Fruit fly (Drosophila melanogaster) whole organism, embryonic: ENCODE measurements around the gene CG42525.

Source experiments
- Adf1 ChIP-seq: fragments of 200-800 bp; sonication (Bioruptor generic); IDR thresholded peaks from 2 replicates; pipeline ENCODE4 v1.3.6; 2022; ENCODE audit warnings: missing biosample characterization, missing genetic modification characterization
- Bgb ChIP-seq: fragments of 200-800 bp; sonication (Bioruptor generic); IDR thresholded peaks from 2 replicates; pipeline ENCODE4 v1.3.6; 2022; ENCODE audit warnings: missing biosample characterization, missing genetic modification characterization; ENCODE audit not compliant: partially characterized antibody
- Blimp-1 ChIP-seq: fragments of 200-800 bp; sonication (Bioruptor generic); optimal IDR thresholded peaks from 3 replicates; lab custom pipeline; 2018; ENCODE audit warnings: missing biosample characterization, missing genetic modification characterization, mild to moderate bottlenecking, moderate library complexity, missing genetic modification reagents
- CG10543 ChIP-seq: fragments of 200-800 bp; sonication (Bioruptor generic); optimal IDR thresholded peaks from 3 replicates; lab custom pipeline; 2017; ENCODE audit warnings: missing biosample characterization, mild to moderate bottlenecking, missing genetic modification characterization, moderate library complexity
- CG11085 ChIP-seq: fragments of 200-800 bp; sonication (Bioruptor generic); IDR thresholded peaks from 2 replicates; pipeline ENCODE4 v1.3.6; 2022; ENCODE audit warnings: missing biosample characterization, missing genetic modification characterization
- CG11696 ChIP-seq: fragments of 200-800 bp; sonication (Bioruptor generic); IDR thresholded peaks from 2 replicates; pipeline ENCODE4 v1.3.6; 2022; ENCODE audit warnings: missing biosample characterization, missing genetic modification characterization
- CG12219 ChIP-seq: fragments of 200-800 bp; sonication (Bioruptor generic); optimal IDR thresholded peaks from 3 replicates; lab custom pipeline; 2018; ENCODE audit warnings: missing biosample characterization, mild to moderate bottlenecking, missing genetic modification characterization
- CG12236 ChIP-seq: fragments of 200-800 bp; sonication (Bioruptor generic); optimal IDR thresholded peaks from 2 replicates; lab custom pipeline; 2016; ENCODE audit warnings: missing biosample characterization, missing genetic modification characterization
- CG13296 ChIP-seq: fragments of 200-800 bp; sonication (Bioruptor generic); optimal IDR thresholded peaks from 3 replicates; lab custom pipeline; 2018; ENCODE audit warnings: missing biosample characterization, mild to moderate bottlenecking, missing genetic modification characterization
- CG15479 ChIP-seq: fragments of 200-800 bp; sonication (Bioruptor generic); optimal IDR thresholded peaks from 3 replicates; lab custom pipeline; 2019; ENCODE audit warnings: missing biosample characterization, mild to moderate bottlenecking, missing genetic modification characterization, moderate library complexity
- CG15696 ChIP-seq: fragments of 200-800 bp; sonication (Bioruptor generic); optimal IDR thresholded peaks from 2 replicates; lab custom pipeline; 2019; ENCODE audit warnings: missing biosample characterization, mild to moderate bottlenecking, missing genetic modification characterization, moderate library complexity
- CG17186 ChIP-seq: fragments of 200-800 bp; sonication (Bioruptor generic); optimal IDR thresholded peaks from 3 replicates; lab custom pipeline; 2017; ENCODE audit warnings: missing biosample characterization, missing genetic modification reagents, missing genetic modification characterization
- CG17359 ChIP-seq: fragments of 200-800 bp; sonication (Bioruptor generic); optimal IDR thresholded peaks from 3 replicates; lab custom pipeline; 2018; ENCODE audit warnings: missing biosample characterization, mild to moderate bottlenecking, missing genetic modification characterization, moderate library complexity
- CG17568 ChIP-seq: fragments of 200-800 bp; sonication (Bioruptor generic); optimal IDR thresholded peaks from 2 replicates; lab custom pipeline; 2018; ENCODE audit warnings: missing biosample characterization, mild to moderate bottlenecking, missing genetic modification characterization, moderate library complexity
- CG18619 ChIP-seq: fragments of 200-800 bp; sonication (Bioruptor generic); optimal IDR thresholded peaks from 3 replicates; lab custom pipeline; 2017; ENCODE audit warnings: missing biosample characterization, mild to moderate bottlenecking, missing genetic modification characterization
- CG2129 ChIP-seq: fragments of 200-800 bp; sonication (Bioruptor generic); IDR thresholded peaks from 2 replicates; pipeline ENCODE4 v1.3.6; 2022; ENCODE audit warnings: missing biosample characterization, missing genetic modification characterization; ENCODE audit not compliant: partially characterized antibody
- CG31441 ChIP-seq: fragments of 200-800 bp; sonication (Bioruptor generic); IDR thresholded peaks from 2 replicates; pipeline ENCODE4 v1.3.6; 2022; ENCODE audit warnings: missing biosample characterization, missing genetic modification characterization
- CG4360 ChIP-seq: fragments of 200-800 bp; sonication (Bioruptor generic); IDR thresholded peaks from 2 replicates; pipeline ENCODE4 v1.3.6; 2022; ENCODE audit warnings: missing biosample characterization, missing genetic modification characterization
- CG5245 ChIP-seq: fragments of 200-800 bp; sonication (Bioruptor generic); optimal IDR thresholded peaks from 3 replicates; lab custom pipeline; 2016; ENCODE audit warnings: missing biosample characterization, missing genetic modification characterization
- CG7839 ChIP-seq: fragments of 200-800 bp; sonication (Bioruptor generic); optimal IDR thresholded peaks from 3 replicates; lab custom pipeline; 2018; ENCODE audit warnings: missing biosample characterization, mild to moderate bottlenecking, missing genetic modification characterization, moderate library complexity
- CG8388 ChIP-seq: fragments of 200-800 bp; sonication (Bioruptor generic); optimal IDR thresholded peaks from 2 replicates; lab custom pipeline; 2019; ENCODE audit warnings: missing biosample characterization, mild to moderate bottlenecking, missing genetic modification characterization, moderate library complexity
- CG8478 ChIP-seq: fragments of >200 bp; optimal IDR thresholded peaks from 2 replicates; lab custom pipeline; 2018
- CG9609 ChIP-seq: fragments of 200-800 bp; sonication (Bioruptor generic); optimal IDR thresholded peaks from 3 replicates; lab custom pipeline; 2016; ENCODE audit warnings: missing biosample characterization, missing genetic modification characterization
- Dip3 ChIP-seq: fragments of 200-800 bp; sonication (Bioruptor generic); optimal IDR thresholded peaks from 3 replicates; lab custom pipeline; 2016; ENCODE audit warnings: missing biosample characterization, missing genetic modification characterization
- Dref ChIP-seq: fragments of 200-800 bp; sonication (Bioruptor generic); IDR thresholded peaks from 2 replicates; pipeline ENCODE4 v1.3.6; 2022; ENCODE audit warnings: missing biosample characterization, missing genetic modification characterization
- Hr51 ChIP-seq, 2 experiments: fragments of 200-800 bp; sonication (Bioruptor generic); optimal IDR thresholded peaks; 2 replicates in 1 of 2; 3 replicates in 1 of 2; lab custom pipeline; 2016 to 2018; ENCODE audit warnings: missing biosample characterization in 2 of 2, missing genetic modification characterization in 2 of 2, mild to moderate bottlenecking in 1 of 2, moderate library complexity in 1 of 2
- Lim3 ChIP-seq: fragments of 200-800 bp; sonication (Bioruptor generic); IDR thresholded peaks from 2 replicates; pipeline ENCODE4 v1.3.6; 2022; ENCODE audit warnings: missing biosample characterization, missing genetic modification characterization
- MBD-R2 ChIP-seq: fragments of 200-800 bp; sonication (Bioruptor generic); IDR thresholded peaks from 2 replicates; pipeline ENCODE4 v1.3.6; 2022; ENCODE audit warnings: missing biosample characterization, missing genetic modification characterization
- Max ChIP-seq: fragments of 200-800 bp; sonication (Bioruptor generic); optimal IDR thresholded peaks from 2 replicates; lab custom pipeline; 2016; ENCODE audit warnings: missing biosample characterization, mild to moderate bottlenecking, missing genetic modification characterization
- NC2α ChIP-seq: fragments of 200-800 bp; sonication (Bioruptor generic); optimal IDR thresholded peaks from 2 replicates; lab custom pipeline; 2016; ENCODE audit warnings: missing biosample characterization, missing genetic modification characterization
- NK7.1 ChIP-seq: fragments of 200-800 bp; sonication (Bioruptor generic); optimal IDR thresholded peaks from 3 replicates; lab custom pipeline; 2016; ENCODE audit warnings: missing biosample characterization, missing genetic modification characterization
- PHDP ChIP-seq: fragments of 200-800 bp; sonication (Bioruptor generic); optimal IDR thresholded peaks from 3 replicates; lab custom pipeline; 2018; ENCODE audit warnings: missing biosample characterization, mild to moderate bottlenecking, missing genetic modification characterization, moderate library complexity
- Rfx ChIP-seq: fragments of 200-800 bp; sonication (Bioruptor generic); IDR thresholded peaks from 2 replicates; pipeline ENCODE4 v1.3.6; 2022; ENCODE audit warnings: missing biosample characterization, missing genetic modification characterization
- Sin3A ChIP-seq: fragments of >200 bp; optimal IDR thresholded peaks from 2 replicates; lab custom pipeline; 2018
- bab2 ChIP-seq: fragments of 200-800 bp; sonication (Bioruptor generic); optimal IDR thresholded peaks from 2 replicates; lab custom pipeline; 2016; ENCODE audit warnings: missing biosample characterization, missing genetic modification characterization
- bbx ChIP-seq: fragments of 200-800 bp; sonication (Bioruptor generic); IDR thresholded peaks from 2 replicates; pipeline ENCODE4 v1.3.6; 2022; ENCODE audit warnings: missing biosample characterization, missing genetic modification characterization; ENCODE audit not compliant: partially characterized antibody
- bowl ChIP-seq: fragments of 200-800 bp; sonication (Bioruptor generic); IDR thresholded peaks from 2 replicates; pipeline ENCODE4 v1.3.6; 2022; ENCODE audit warnings: missing biosample characterization, missing genetic modification characterization
- cwo ChIP-seq: fragments of 200-800 bp; sonication (Bioruptor generic); optimal IDR thresholded peaks from 3 replicates; lab custom pipeline; 2017; ENCODE audit warnings: missing biosample characterization, missing genetic modification characterization, mild to moderate bottlenecking, moderate library complexity, missing genetic modification reagents
- dm ChIP-seq: fragments of 200-800 bp; sonication (Bioruptor generic); optimal IDR thresholded peaks from 3 replicates; lab custom pipeline; 2016; ENCODE audit warnings: missing biosample characterization, missing genetic modification characterization
- kay ChIP-seq: fragments of 200-800 bp; sonication (Bioruptor generic); optimal IDR thresholded peaks from 2 replicates; lab custom pipeline; 2016; ENCODE audit warnings: missing biosample characterization, missing genetic modification characterization
- kni ChIP-seq: fragments of 200-800 bp; sonication (Bioruptor generic); optimal IDR thresholded peaks from 3 replicates; lab custom pipeline; 2017; ENCODE audit warnings: mild to moderate bottlenecking, missing biosample characterization, missing genetic modification reagents, missing genetic modification characterization
- lmd ChIP-seq: fragments of 200-800 bp; sonication (Bioruptor generic); IDR thresholded peaks from 2 replicates; pipeline ENCODE4 v1.3.6; 2022; ENCODE audit warnings: missing biosample characterization, missing genetic modification characterization
- mirr ChIP-seq: fragments of 200-800 bp; sonication (Bioruptor generic); optimal IDR thresholded peaks from 3 replicates; lab custom pipeline; 2018; ENCODE audit warnings: missing biosample characterization, mild to moderate bottlenecking, missing genetic modification characterization
- pb ChIP-seq: fragments of 200-800 bp; sonication (Bioruptor generic); optimal IDR thresholded peaks from 3 replicates; lab custom pipeline; 2016; ENCODE audit warnings: missing biosample characterization, missing genetic modification characterization
- pzg ChIP-seq: fragments of 200-800 bp; sonication (Bioruptor generic); optimal IDR thresholded peaks from 3 replicates; lab custom pipeline; 2018; ENCODE audit warnings: missing biosample characterization, mild to moderate bottlenecking, missing genetic modification characterization, moderate library complexity
- run ChIP-seq: fragments of 200-800 bp; sonication (Bioruptor generic); optimal IDR thresholded peaks from 3 replicates; lab custom pipeline; 2018; ENCODE audit warnings: missing biosample characterization, mild to moderate bottlenecking, missing genetic modification characterization
- salm ChIP-seq: fragments of 200-800 bp; sonication (Bioruptor generic); optimal IDR thresholded peaks from 2 replicates; lab custom pipeline; 2018; ENCODE audit warnings: missing biosample characterization, mild to moderate bottlenecking, missing genetic modification characterization
- sd ChIP-seq: fragments of 200-800 bp; sonication (Bioruptor generic); optimal IDR thresholded peaks from 3 replicates; lab custom pipeline; 2018; ENCODE audit warnings: missing biosample characterization, mild to moderate bottlenecking, missing genetic modification characterization, moderate library complexity
- sisA ChIP-seq: fragments of 200-800 bp; sonication (Bioruptor generic); IDR thresholded peaks from 2 replicates; pipeline ENCODE4 v1.3.6; 2022; ENCODE audit warnings: missing biosample characterization, missing genetic modification characterization
- trh ChIP-seq: fragments of 200-800 bp; sonication (Bioruptor generic); optimal IDR thresholded peaks from 2 replicates; lab custom pipeline; 2016; ENCODE audit warnings: missing biosample characterization, missing genetic modification characterization
- tx ChIP-seq: fragments of 200-800 bp; sonication (Bioruptor generic); optimal IDR thresholded peaks from 2 replicates; lab custom pipeline; 2016; ENCODE audit warnings: missing biosample characterization, missing genetic modification characterization
- usp ChIP-seq: fragments of >200 bp; optimal IDR thresholded peaks from 2 replicates; lab custom pipeline; 2017; ENCODE audit warnings: missing biosample characterization, missing genetic modification characterization

CG42525 gene

DNA sequence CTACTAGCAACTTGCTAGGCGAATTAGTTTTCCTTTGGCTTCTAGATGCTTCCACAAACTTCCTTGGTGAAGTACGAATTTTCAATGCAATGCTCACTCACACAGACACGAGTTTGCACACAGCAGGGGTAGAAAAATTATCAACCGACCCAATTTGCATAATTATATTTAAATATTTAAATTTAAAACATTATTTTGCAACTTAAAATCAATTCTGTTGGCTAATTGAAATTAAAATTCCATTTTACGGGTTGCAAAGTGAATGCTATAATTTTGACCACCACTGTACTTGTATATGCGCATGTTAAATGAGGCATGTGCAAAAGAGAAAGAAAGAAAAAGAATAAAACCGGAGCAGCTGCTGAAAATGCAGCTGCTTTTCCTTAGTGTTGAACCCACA is 4.5 kb upstream of the CG42525 start (continued):
- peak; percentile 89 for TF ChIP-seq cwo (GFP tag; lab: Kevin White, UChicago)
- TF ChIP-seq CG17186 (GFP tag; lab: Kevin White, UChicago) = peak; percentile 47
- TF ChIP-seq CG17568 (GFP tag; lab: Kevin White, UChicago) = no peak
- TF ChIP-seq CG9609 = peak; percentile 13
- peak; percentile 95 for TF ChIP-seq PHDP (tag; lab: Kevin White, UChicago)
- TF ChIP-seq dm (GFP tag; lab: Kevin White, UChicago) = no peak
- TF ChIP-seq kni (GFP tag; lab: Kevin White, UChicago) = peak; percentile 4
- TF ChIP-seq NK7.1 (GFP tag; lab: Kevin White, UChicago) = peak; percentile 46
- peak; percentile 95 for TF ChIP-seq CG8388 (GFP tag; lab: Kevin White, UChicago)
- TF ChIP-seq mirr (GFP tag; lab: Kevin White, UChicago) = peak; percentile 45
- peak; percentile 86 for TF ChIP-seq Max (GFP tag; lab: Kevin White, UChicago)
- no peak for TF ChIP-seq CG8478 (lab: Kevin White, UChicago)
- TF ChIP-seq Sin3A (lab: Kevin White, UChicago) = no peak
- peak; percentile 92 for TF ChIP-seq CG13296 (GFP tag; lab: Kevin White, UChicago)
- no peak for TF ChIP-seq Bgb
- TF ChIP-seq Hr51 (GFP tag; optimal IDR thresholded peaks at IDR 0.05; lab: Kevin White, UChicago) = peak; percentile 72 to 95
- TF ChIP-seq kay (GFP tag; lab: Kevin White, UChicago) = peak; percentile 80
- TF ChIP-seq MBD-R2 = peak; percentile 76
- peak; percentile 89 for TF ChIP-seq run
- TF ChIP-seq CG11085 (GFP tag; lab: Robert Waterston, UW) = peak; percentile 81
- TF ChIP-seq NC2α (GFP tag; lab: Kevin White, UChicago) = no peak
- TF ChIP-seq lmd (GFP tag; lab: Robert Waterston, UW) = peak; percentile 94
- TF ChIP-seq trh (GFP tag; lab: Kevin White, UChicago) = peak; percentile 68
- TF ChIP-seq CG12236 (GFP tag; lab: Kevin White, UChicago) = no peak
- peak; percentile 92 for TF ChIP-seq CG12219 (GFP tag; lab: Kevin White, UChicago)
- TF ChIP-seq CG31441 = peak; percentile 96
- TF ChIP-seq CG4360 (GFP tag; lab: Robert Waterston, UW) = peak; percentile 71
- peak; percentile 95 for TF ChIP-seq CG7839
- TF ChIP-seq CG2129 (GFP tag; lab: Robert Waterston, UW) = no peak
- peak; percentile 80 for TF ChIP-seq CG15696 (tag; lab: Kevin White, UChicago)
- peak; percentile 79 for TF ChIP-seq sd (tag; lab: Kevin White, UChicago)
- TF ChIP-seq Dip3 (GFP tag; lab: Kevin White, UChicago) = peak; percentile 61
- peak; percentile 55 for TF ChIP-seq Lim3 (GFP tag; lab: Robert Waterston, UW)
- peak; percentile 90 for TF ChIP-seq Blimp-1
- TF ChIP-seq Rfx (GFP tag; lab: Robert Waterston, UW) = peak; percentile 92
- peak; percentile 5 for TF ChIP-seq tx (GFP tag; lab: Kevin White, UChicago)
- TF ChIP-seq bbx (GFP tag; lab: Robert Waterston, UW) = no peak
- peak; percentile 59 for TF ChIP-seq CG10543
- peak; percentile 87 for TF ChIP-seq CG5245 (GFP tag; lab: Kevin White, UChicago)
- peak; percentile 91 for TF ChIP-seq sisA (GFP tag; lab: Robert Waterston, UW)
- TF ChIP-seq pzg (GFP tag; lab: Kevin White, UChicago) = peak; percentile 12
- TF ChIP-seq pb (GFP tag; lab: Kevin White, UChicago) = no peak
- peak; percentile 98 for TF ChIP-seq CG17359
- peak; percentile 83; the same call in 1 of the 2 replicates for TF ChIP-seq bowl (GFP tag; lab: Robert Waterston, UW)
- TF ChIP-seq Adf1 (GFP tag; lab: Robert Waterston, UW) = peak; percentile 70
- peak; percentile 90 for TF ChIP-seq CG18619 (GFP tag; lab: Kevin White, UChicago)
- TF ChIP-seq bab2 (GFP tag; lab: Kevin White, UChicago) = peak; percentile 79
- TF ChIP-seq salm = peak; percentile 90
- TF ChIP-seq usp = no peak
- TF ChIP-seq CG11696 (GFP tag; lab: Robert Waterston, UW) = peak; percentile 99
- peak; percentile 43 for TF ChIP-seq CG15479 (GFP tag; lab: Kevin White, UChicago)
- no peak for TF ChIP-seq Dref
